Fruit fly (Drosophila melanogaster) whole organism, embryonic: ENCODE results near the gene beat-Ib.

Experiments
- Antp ChIP-seq: fragments of 200-800 bp; sonication (Bioruptor generic); optimal IDR thresholded peaks from 3 replicates; lab custom pipeline; 2016; ENCODE audit warnings: missing biosample characterization, missing genetic modification characterization
- C15 ChIP-seq: fragments of 200-800 bp; sonication (Bioruptor generic); IDR thresholded peaks from 3 replicates; pipeline ENCODE4 v1.3.6; 2022; ENCODE audit warnings: missing biosample characterization, missing genetic modification characterization
- CG10565 ChIP-seq: fragments of 200-800 bp; sonication (Bioruptor generic); optimal IDR thresholded peaks from 3 replicates; lab custom pipeline; 2016; ENCODE audit warnings: missing biosample characterization, mild to moderate bottlenecking, missing genetic modification characterization
- CG11247 ChIP-seq: fragments of 200-800 bp; sonication (Bioruptor generic); IDR thresholded peaks from 2 replicates; pipeline ENCODE4 v1.3.6; 2022; ENCODE audit warnings: missing biosample characterization, missing genetic modification characterization
- CG1233 ChIP-seq: fragments of 200-800 bp; sonication (Bioruptor generic); optimal IDR thresholded peaks from 4 replicates; lab custom pipeline; 2018; ENCODE audit warnings: missing biosample characterization, mild to moderate bottlenecking, missing genetic modification characterization
- CG12744 ChIP-seq: fragments of 200-800 bp; sonication (Bioruptor generic); optimal IDR thresholded peaks from 2 replicates; lab custom pipeline; 2016; ENCODE audit warnings: missing biosample characterization, missing genetic modification characterization
- CG12769 ChIP-seq: fragments of 200-800 bp; sonication (Bioruptor generic); optimal IDR thresholded peaks from 2 replicates; lab custom pipeline; 2019; ENCODE audit warnings: missing biosample characterization, mild to moderate bottlenecking, missing genetic modification characterization, moderate library complexity
- CG14710 ChIP-seq: fragments of 200-800 bp; sonication (Bioruptor generic); optimal IDR thresholded peaks from 3 replicates; lab custom pipeline; 2019; ENCODE audit warnings: missing biosample characterization, mild to moderate bottlenecking, missing genetic modification characterization, moderate library complexity
- CG16779 ChIP-seq: fragments of 200-800 bp; sonication (Bioruptor generic); IDR thresholded peaks from 2 replicates; pipeline ENCODE4 v1.3.6; 2022; ENCODE audit warnings: missing biosample characterization, missing genetic modification characterization
- CG30020 ChIP-seq: fragments of 200-800 bp; optimal IDR thresholded peaks from 2 replicates; lab custom pipeline; 2019; ENCODE audit warnings: missing biosample characterization, mild to moderate bottlenecking, missing genetic modification characterization, moderate library complexity
- CG33557 ChIP-seq: fragments of 200-800 bp; sonication (Bioruptor generic); optimal IDR thresholded peaks from 2 replicates; lab custom pipeline; 2019; ENCODE audit warnings: missing biosample characterization, mild to moderate bottlenecking, missing genetic modification characterization, moderate library complexity
- CG6689 ChIP-seq: fragments of 200-800 bp; sonication (Bioruptor generic); IDR thresholded peaks from 2 replicates; pipeline ENCODE4 v1.3.6; 2022; ENCODE audit warnings: missing biosample characterization, missing genetic modification characterization
- CoRest ChIP-seq: fragments of 200-800 bp; sonication (Bioruptor generic); optimal IDR thresholded peaks from 3 replicates; lab custom pipeline; 2018; ENCODE audit warnings: missing biosample characterization, mild to moderate bottlenecking, missing genetic modification characterization, moderate library complexity
- Ets65A ChIP-seq: fragments of 200-800 bp; sonication (Bioruptor generic); peaks from one replicate; lab custom pipeline; 2016; ENCODE audit warnings: missing biosample characterization, missing genetic modification characterization
- Ets97D ChIP-seq: fragments of 200-800 bp; sonication (Bioruptor generic); optimal IDR thresholded peaks from 3 replicates; lab custom pipeline; 2016; ENCODE audit warnings: missing biosample characterization, missing genetic modification characterization
- Hr78 ChIP-seq, 2 experiments: fragments of 200-800 bp in 1 of 2; fragments of >200 bp in 1 of 2; sonication (Bioruptor generic) in 1 of 2; optimal IDR thresholded peaks; 2 replicates each; lab custom pipeline; 2017 to 2019; ENCODE audit warnings: missing biosample characterization in 2 of 2, missing genetic modification characterization in 2 of 2, mild to moderate bottlenecking in 1 of 2, moderate library complexity in 1 of 2
- Mad ChIP-seq: fragments of 200-800 bp; sonication (Bioruptor generic); optimal IDR thresholded peaks from 2 replicates; lab custom pipeline; 2016; ENCODE audit warnings: missing biosample characterization, missing genetic modification characterization
- Max ChIP-seq: fragments of 200-800 bp; sonication (Bioruptor generic); optimal IDR thresholded peaks from 2 replicates; lab custom pipeline; 2016; ENCODE audit warnings: missing biosample characterization, mild to moderate bottlenecking, missing genetic modification characterization
- Med ChIP-seq: fragments of 200-800 bp; sonication (Bioruptor generic); peaks from one replicate; lab custom pipeline; 2016; ENCODE audit warnings: missing biosample characterization, missing genetic modification characterization, mild to moderate bottlenecking, inconsistent platforms, moderate library complexity
- NK7.1 ChIP-seq: fragments of 200-800 bp; sonication (Bioruptor generic); optimal IDR thresholded peaks from 3 replicates; lab custom pipeline; 2016; ENCODE audit warnings: missing biosample characterization, missing genetic modification characterization
- Nf-YA ChIP-seq: fragments of 200-800 bp; sonication (Bioruptor generic); IDR thresholded peaks from 2 replicates; pipeline ENCODE4 v1.3.6; 2022; ENCODE audit warnings: missing biosample characterization, missing genetic modification characterization
- Sox100B ChIP-seq: fragments of 200-800 bp; sonication (Bioruptor generic); optimal IDR thresholded peaks from 3 replicates; lab custom pipeline; 2018; ENCODE audit warnings: missing biosample characterization, mild to moderate bottlenecking, missing genetic modification characterization
- Sry-β ChIP-seq: fragments of 200-800 bp; sonication (Bioruptor generic); optimal IDR thresholded peaks from 2 replicates; lab custom pipeline; 2018; ENCODE audit warnings: missing biosample characterization, mild to moderate bottlenecking, missing genetic modification characterization, moderate library complexity
- amos ChIP-seq: fragments of 200-800 bp; sonication (Bioruptor generic); IDR thresholded peaks from 2 replicates; pipeline ENCODE4 v1.3.6; 2022; ENCODE audit warnings: missing biosample characterization, missing genetic modification characterization; ENCODE audit not compliant: partially characterized antibody
- ara ChIP-seq: fragments of 200-800 bp; sonication (Bioruptor generic); IDR thresholded peaks from 2 replicates; pipeline ENCODE4 v1.3.6; 2022; ENCODE audit warnings: missing biosample characterization, missing genetic modification characterization
- ase ChIP-seq: fragments of 200-800 bp; sonication (Bioruptor generic); IDR thresholded peaks from 3 replicates; pipeline ENCODE4 v1.3.6; 2022; ENCODE audit warnings: missing biosample characterization, missing genetic modification characterization
- fru ChIP-seq: fragments of >200 bp; optimal IDR thresholded peaks from 2 replicates; lab custom pipeline; 2017
- grau ChIP-seq: fragments of 200-800 bp; optimal IDR thresholded peaks from 3 replicates; lab custom pipeline; 2019; ENCODE audit warnings: missing biosample characterization, mild to moderate bottlenecking, missing genetic modification characterization, moderate library complexity
- lbe ChIP-seq: fragments of 200-800 bp; sonication (Bioruptor generic); optimal IDR thresholded peaks from 2 replicates; lab custom pipeline; 2016; ENCODE audit warnings: missing biosample characterization, mild to moderate bottlenecking, missing genetic modification characterization
- lilli ChIP-seq: fragments of 200-800 bp; sonication (Bioruptor generic); optimal IDR thresholded peaks from 3 replicates; lab custom pipeline; 2016; ENCODE audit warnings: missing biosample characterization, missing genetic modification characterization
- lola ChIP-seq, 3 experiments: fragments of >200 bp in 2 of 3; fragments of 200-800 bp in 1 of 3; sonication (Bioruptor generic) in 1 of 3; optimal IDR thresholded peaks; 2 replicates each; lab custom pipeline; 2017 to 2019; ENCODE audit warnings: missing biosample characterization in 3 of 3, missing genetic modification characterization in 3 of 3, mild to moderate bottlenecking in 1 of 3, moderate library complexity in 1 of 3
- nom ChIP-seq: fragments of 200-800 bp; sonication (Bioruptor generic); optimal IDR thresholded peaks from 2 replicates; lab custom pipeline; 2017; ENCODE audit warnings: missing biosample characterization, missing genetic modification characterization, mild to moderate bottlenecking, moderate library complexity, missing genetic modification reagents
- scrt ChIP-seq: fragments of 200-800 bp; sonication (Bioruptor generic); optimal IDR thresholded peaks from 2 replicates; lab custom pipeline; 2018; ENCODE audit warnings: missing biosample characterization, mild to moderate bottlenecking, missing genetic modification characterization, moderate library complexity
- sens ChIP-seq: fragments of 200-800 bp; sonication (Bioruptor generic); peaks from one replicate; lab custom pipeline; 2016; ENCODE audit warnings: missing biosample characterization, missing genetic modification characterization
- shn ChIP-seq: fragments of 200-800 bp; sonication (Bioruptor generic); optimal IDR thresholded peaks from 3 replicates; lab custom pipeline; 2016; ENCODE audit warnings: missing biosample characterization, missing genetic modification characterization
- sisA ChIP-seq: fragments of 200-800 bp; sonication (Bioruptor generic); IDR thresholded peaks from 2 replicates; pipeline ENCODE4 v1.3.6; 2022; ENCODE audit warnings: missing biosample characterization, missing genetic modification characterization
- sna ChIP-seq: fragments of 200-800 bp; sonication (Bioruptor generic); IDR thresholded peaks from 2 replicates; pipeline ENCODE4 v1.3.6; 2022; ENCODE audit warnings: missing biosample characterization, missing genetic modification characterization; ENCODE audit not compliant: partially characterized antibody
- trem ChIP-seq: fragments of 200-800 bp; optimal IDR thresholded peaks from 3 replicates; lab custom pipeline; 2019; ENCODE audit warnings: missing biosample characterization, mild to moderate bottlenecking, missing genetic modification characterization, moderate library complexity
- twi ChIP-seq: fragments of 200-800 bp; optimal IDR thresholded peaks from 2 replicates; lab custom pipeline; 2019; ENCODE audit warnings: missing biosample characterization, mild to moderate bottlenecking, missing genetic modification characterization, moderate library complexity
- tx ChIP-seq: fragments of 200-800 bp; sonication (Bioruptor generic); optimal IDR thresholded peaks from 2 replicates; lab custom pipeline; 2016; ENCODE audit warnings: missing biosample characterization, missing genetic modification characterization
- zf30C ChIP-seq: fragments of 200-800 bp; sonication (Bioruptor generic); optimal IDR thresholded peaks from 3 replicates; lab custom pipeline; 2018; ENCODE audit warnings: missing biosample characterization, mild to moderate bottlenecking, missing genetic modification characterization
- zfh2 ChIP-seq: fragments of 200-800 bp; sonication (Bioruptor generic); optimal IDR thresholded peaks from 2 replicates; lab custom pipeline; 2016; ENCODE audit warnings: missing biosample characterization, missing genetic modification characterization

Gene beat-Ib

DNA sequence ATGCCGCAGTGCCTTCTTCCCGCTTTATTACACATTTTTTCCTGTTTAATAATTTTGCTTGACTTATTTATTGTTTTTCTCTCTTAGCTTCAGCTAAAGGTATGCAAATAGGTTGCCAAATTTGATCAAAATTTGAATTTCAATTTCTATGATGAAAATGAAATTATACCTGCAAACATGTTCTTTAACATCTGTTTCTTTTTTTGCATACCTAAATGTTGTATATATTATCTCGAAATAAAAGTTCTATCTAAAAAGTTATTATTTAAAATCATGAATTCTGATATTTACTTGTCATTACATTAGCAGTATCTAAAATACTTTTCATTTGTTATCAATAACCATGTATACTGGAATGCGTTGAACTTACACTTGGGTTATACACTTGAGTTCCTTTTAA is 67.1 kb downstream of the beat-Ib start, which contains the start of gene CG31735:
TSS of gene CG31735 (plus strand) at position 301 of the 400 bp plus-strand sequence.
- TF ChIP-seq CG11247 (GFP tag; lab: Robert Waterston, UW) (no peak), grau (tag; lab: Kevin White, UChicago) (no peak), trem (tag; lab: Kevin White, UChicago) (no peak), CG1233 (no peak), amos (GFP tag; lab: Robert Waterston, UW) (no peak), Med (GFP tag; lab: Kevin White, UChicago) (no peak), C15 (GFP tag; lab: Robert Waterston, UW) (no peak), CG33557 (no peak), lola (GFP tag; optimal IDR thresholded peaks at IDR 0.05; lab: Kevin White, UChicago) (no peak)

DNA sequence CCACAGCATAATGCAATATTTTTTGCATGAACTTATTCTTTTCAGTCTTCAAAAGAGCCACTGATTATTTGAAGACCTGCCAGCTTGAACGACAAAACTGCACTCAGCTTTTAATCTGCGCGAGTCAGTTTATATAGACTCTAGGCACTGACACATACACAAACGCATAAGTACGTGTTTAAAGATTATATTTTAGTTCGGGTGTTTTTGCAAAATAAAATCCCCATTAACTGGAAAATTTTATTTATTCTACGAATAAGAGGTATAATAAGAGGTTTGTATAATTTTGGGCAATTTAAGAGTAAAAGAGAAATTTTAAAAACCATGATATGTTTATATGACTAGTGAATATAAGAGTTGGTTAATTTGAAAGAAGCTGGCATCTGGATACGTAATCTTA is 68.5 kb downstream of the beat-Ib start, which contains the start of gene Tep1:
TSS of gene Tep1 (minus strand) at position 101 of the 400 bp plus-strand sequence.
- TF ChIP-seq Nf-YA (GFP tag; lab: Robert Waterston, UW) = no peak

DNA sequence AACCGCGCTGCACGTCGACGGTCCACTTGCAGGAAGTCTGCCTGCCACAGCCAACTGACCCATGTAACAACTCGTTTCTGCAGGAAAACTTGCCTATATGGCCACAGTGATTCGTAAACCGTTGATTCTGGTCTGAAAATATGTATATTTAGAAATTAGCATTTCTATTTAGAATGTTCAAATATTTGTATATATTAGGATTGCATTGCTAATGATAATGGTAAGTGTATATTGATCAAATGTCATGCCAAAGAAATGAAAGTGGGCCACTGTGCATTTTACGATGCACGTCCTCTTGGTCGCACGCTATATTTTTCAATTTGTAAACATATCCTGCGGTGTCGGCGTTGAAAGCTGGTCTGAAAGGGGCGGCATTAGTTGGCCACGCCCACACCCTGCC is 76.0 kb downstream of the beat-Ib start:
- TF ChIP-seq sna (GFP tag; lab: Robert Waterston, UW) (no peak), Max (no peak), Sox100B (no peak), scrt (GFP tag; lab: Kevin White, UChicago) (no peak), sens (GFP tag; lab: Kevin White, UChicago) (peak; percentile 77), CG14710 (no peak), CG12744 (GFP tag; lab: Kevin White, UChicago) (no peak), CoRest (tag; lab: Kevin White, UChicago) (no peak), Ets97D (no peak), sisA (0 out of 2 replicates have a peak, but pooled peaks have one; percentile 14), lbe (GFP tag; lab: Kevin White, UChicago) (no peak), Sry-β (GFP tag; lab: Kevin White, UChicago) (no peak), Ets65A (GFP tag; lab: Kevin White, UChicago) (peak; percentile 8), twi (tag; lab: Kevin White, UChicago) (no peak), nom (GFP tag; lab: Kevin White, UChicago) (no peak), CG12769 (tag; lab: Kevin White, UChicago) (no peak), NK7.1 (no peak), CG16779 (GFP tag; lab: Robert Waterston, UW) (0 out of 2 replicates have a peak, but pooled peaks have one; percentile 25), CG6689 (GFP tag; lab: Robert Waterston, UW) (0 out of 2 replicates have a peak, but pooled peaks have one; percentile 13), ara (GFP tag; lab: Robert Waterston, UW) (peak; percentile 41; the same call in 1 of the 2 replicates), zf30C (GFP tag; lab: Kevin White, UChicago) (no peak), CG10565 (GFP tag; lab: Kevin White, UChicago) (no peak), CG30020 (tag; lab: Kevin White, UChicago) (no peak), lilli (GFP tag; lab: Kevin White, UChicago) (no peak), Hr78 (GFP tag; optimal IDR thresholded peaks at IDR 0.05; lab: Kevin White, UChicago) (no peak), zfh2 (GFP tag; lab: Kevin White, UChicago) (no peak), Antp (no peak), ase (GFP tag; lab: Robert Waterston, UW) (no peak), fru (lab: Kevin White, UChicago) (no peak), shn (no peak), Mad (GFP tag; lab: Kevin White, UChicago) (no peak), tx (GFP tag; lab: Kevin White, UChicago) (no peak)
